Worm (Caenorhabditis elegans): ENCODE data around the gene T06C12.12.

DNA sequence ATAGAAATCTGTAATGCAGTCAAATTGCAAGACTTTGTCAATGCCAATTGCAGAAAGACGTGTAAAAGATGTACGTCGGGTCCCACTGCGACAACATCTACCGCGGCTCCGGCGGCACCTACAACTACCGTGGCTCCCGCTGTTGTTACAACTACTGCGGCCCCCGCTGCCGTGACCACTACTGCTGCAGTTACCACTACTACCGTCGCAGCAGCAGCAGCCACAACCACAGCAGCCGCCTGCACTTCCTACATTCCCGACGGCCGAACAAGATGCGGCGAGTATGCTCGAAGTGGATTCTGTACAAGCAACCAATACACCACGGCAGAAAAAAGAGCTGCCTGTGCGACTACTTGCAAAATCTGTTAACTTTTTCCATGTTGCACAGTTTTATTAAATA, 22.9 kb downstream of the T06C12.12 start:
- no peak for TF ChIP-seq elt-3 (tag; optimal IDR thresholded peaks at IDR 0.05)
- no peak for TF ChIP-seq aly-2 (tag; optimal IDR thresholded peaks at IDR 0.05)

Measured in whole organism, L1 larva.